Fruit fly (Drosophila melanogaster): Measurements from ENCODE around the gene Rack1.

- TF ChIP-seq ttk (optimal IDR thresholded peaks at IDR 0.05) (no peak), Myc (optimal IDR thresholded peaks at IDR 0.05) (no peak), insv (optimal IDR thresholded peaks at IDR 0.05) (no peak), Sin3A (optimal IDR thresholded peaks at IDR 0.05) (no peak), psq (optimal IDR thresholded peaks at IDR 0.05) (no peak), h (optimal IDR thresholded peaks at IDR 0.05) (no peak)
These were observed 27.2 kb downstream of the Rack1 start, which contains the start of the genes Herp and r2d2 for dm6 chr2L:7799804-7800433.

Data from Kc167 (cell line).